Worm (Caenorhabditis elegans) whole organism, L1 larva: ENCODE measurements around the gene D2096.13.

ENCODE experiments used
- C04F5.9 ChIP-seq: sonication (generic microtip); optimal IDR thresholded peaks from 2 replicates; lab custom pipeline; 2016; ENCODE audit warnings: missing genetic modification characterization, missing compliant biosample characterization
- aha-1 ChIP-seq: fragments of 150-350 bp; optimal IDR thresholded peaks from 2 replicates; lab custom pipeline; 2014; ENCODE audit warnings: missing biosample characterization, missing genetic modification characterization
- aly-2 ChIP-seq: fragments of 150-350 bp; optimal IDR thresholded peaks from 2 replicates; lab custom pipeline; 2014; ENCODE audit warnings: missing biosample characterization, missing genetic modification characterization
- blmp-1 ChIP-seq: fragments of 150-350 bp; optimal IDR thresholded peaks from 2 replicates; lab custom pipeline; 2014; ENCODE audit warnings: missing biosample characterization, missing genetic modification characterization
- efl-1 ChIP-seq, 4 experiments: fragments of 150-350 bp; optimal IDR thresholded peaks in 3 of 4; peaks in 1 of 4; 1 replicate in 1 of 4; 2 replicates in 3 of 4; lab custom pipeline; 2014; ENCODE audit warnings: missing biosample characterization in 2 of 4, missing genetic modification characterization in 2 of 4, missing genetic modification reagents in 2 of 4
- efl-3 ChIP-seq: fragments of 200-800 bp; sonication (Bioruptor generic); optimal IDR thresholded peaks from 2 replicates; lab custom pipeline; 2018; ENCODE audit warnings: mild to moderate bottlenecking, missing genetic modification characterization, missing compliant biosample characterization
- egl-13 ChIP-seq: sonication (generic microtip); optimal IDR thresholded peaks from 2 replicates; lab custom pipeline; 2016; ENCODE audit warnings: missing genotype, missing genetic modification reagents, missing genetic modification characterization, missing compliant biosample characterization
- egl-27 ChIP-seq, 2 experiments: fragments of 150-350 bp in 1 of 2; sonication (generic microtip); optimal IDR thresholded peaks; 3 replicates each; lab custom pipeline; 2017 to 2018; ENCODE audit warnings: missing biosample characterization in 2 of 2, missing genetic modification characterization in 2 of 2, missing genetic modification reagents in 2 of 2
- elt-2 ChIP-seq: sonication (generic microtip); optimal IDR thresholded peaks from 2 replicates; lab custom pipeline; 2016; ENCODE audit warnings: missing genetic modification characterization, mild to moderate bottlenecking, inconsistent platforms, missing compliant biosample characterization, missing genetic modification reagents
- elt-3 ChIP-seq, 6 experiments: fragments of 150-350 bp in 1 of 6; sonication (generic microtip); optimal IDR thresholded peaks; 2 replicates each; lab custom pipeline; 2017 to 2018; ENCODE audit warnings: missing biosample characterization in 6 of 6, missing genetic modification characterization in 6 of 6, inconsistent platforms in 1 of 6
- hpl-2 ChIP-seq: fragments of 150-350 bp; optimal IDR thresholded peaks from 2 replicates; lab custom pipeline; 2014; ENCODE audit warnings: missing biosample characterization, missing genetic modification reagents, missing genetic modification characterization
- lin-13 ChIP-seq: fragments of 150-350 bp; optimal IDR thresholded peaks from 2 replicates; lab custom pipeline; 2014; ENCODE audit warnings: missing biosample characterization, missing genetic modification reagents, missing genetic modification characterization
- lin-14 ChIP-seq: fragments of 200-800 bp; sonication (Bioruptor generic); optimal IDR thresholded peaks from 2 replicates; lab custom pipeline; 2018; ENCODE audit warnings: mild to moderate bottlenecking, missing genetic modification characterization, moderate library complexity, missing compliant biosample characterization
- lin-35 ChIP-seq, 2 experiments: fragments of 150-350 bp; optimal IDR thresholded peaks; 2 replicates each; lab custom pipeline; 2014; ENCODE audit warnings: missing biosample characterization in 2 of 2, missing genetic modification characterization in 2 of 2, missing genetic modification reagents in 2 of 2
- nhr-19 ChIP-seq: fragments of 200-800 bp; sonication (Bioruptor generic); conservative IDR thresholded peaks from 2 replicates; pipeline ENCODE4 v1.3.6; 2022; ENCODE audit warnings: missing genetic modification characterization, missing compliant biosample characterization
- snpc-4 ChIP-seq: fragments of 150-350 bp; optimal IDR thresholded peaks from 2 replicates; lab custom pipeline; 2014; ENCODE audit warnings: missing biosample characterization, missing genetic modification characterization
- unc-86 ChIP-seq: sonication (generic microtip); optimal IDR thresholded peaks from 2 replicates; lab custom pipeline; 2016; ENCODE audit warnings: missing genetic modification characterization, missing compliant biosample characterization
- unc-98 ChIP-seq: fragments of 200-800 bp; sonication (Bioruptor generic); IDR thresholded peaks from 2 replicates; pipeline ENCODE4 v1.3.6; 2022; ENCODE audit warnings: missing genetic modification characterization, missing compliant biosample characterization
- ztf-11 ChIP-seq, 2 experiments: sonication (generic microtip); optimal IDR thresholded peaks; 2 replicates each; lab custom pipeline; 2016 to 2017; ENCODE audit warnings: missing genetic modification characterization in 2 of 2, missing biosample characterization in 1 of 2, missing compliant biosample characterization in 1 of 2

Gene D2096.13

ce11 chrIV:8318799-8319198, 39.6 kb downstream of the D2096.13 start (continued):
- TF ChIP-seq snpc-4 (tag; lab: Kevin White, UChicago) (no peak), efl-3 (no peak), aha-1 (tag; lab: Kevin White, UChicago) (no peak), ztf-11 (tag; optimal IDR thresholded peaks at IDR 0.05; lab: Kevin White, UChicago) (no peak), aly-2 (tag; lab: Kevin White, UChicago) (no peak), nhr-19 (GFP tag; lab: Robert Waterston, UW) (no peak), hpl-2 (GFP tag; lab: Kevin White, UChicago) (no peak)

DNA sequence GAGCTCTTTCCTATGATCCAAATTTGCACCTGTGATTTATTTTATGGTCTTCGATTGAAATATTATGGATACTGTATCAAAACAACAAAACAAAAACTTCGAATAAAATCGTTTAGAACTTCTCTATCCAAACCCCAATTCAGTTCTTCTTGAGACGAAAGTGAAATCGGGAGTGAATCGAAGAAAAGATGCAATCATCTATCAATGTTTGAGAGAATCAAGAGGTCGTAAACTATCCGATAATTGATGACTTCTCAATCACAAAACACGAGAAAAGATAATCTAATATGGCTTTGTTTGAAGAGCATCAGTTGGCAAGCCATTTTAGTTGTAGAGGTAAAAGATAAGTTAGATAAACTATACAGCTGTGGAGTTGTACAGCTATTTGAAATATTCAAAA, 40.6 kb downstream of the D2096.13 start:
- TF ChIP-seq unc-86 (tag; lab: Kevin White, UChicago) (no peak), lin-13 (no peak), blmp-1 (peak; percentile 97), egl-27 (tag; optimal IDR thresholded peaks at IDR 0.05; lab: Kevin White, UChicago) (no peak), lin-35 (GFP tag; optimal IDR thresholded peaks at IDR 0.05; lab: Kevin White, UChicago) (no peak), lin-14 (GFP tag; lab: Kevin White, UChicago) (peak; percentile 39), C04F5.9 (tag; lab: Kevin White, UChicago) (no peak), elt-3 (tag; optimal IDR thresholded peaks at IDR 0.05; lab: Kevin White, UChicago) (peak in 2 of 6 experiments; percentile 5 to 13), unc-98 (GFP tag; lab: Robert Waterston, UW) (no peak)

- TF ChIP-seq egl-13 (no peak), blmp-1 (peak; percentile 84), lin-14 (GFP tag; lab: Kevin White, UChicago) (no peak)
- TF ChIP-seq, all 84 proteins: peak for 1
These were observed 45.5 kb downstream of the D2096.13 start, which contains the start of gene F35H10.10 for ce11 chrIV:8312846-8313245. Gene F35H10.10 (minus strand): TSS chrIV:8312946.

- TF ChIP-seq efl-1 (optimal IDR thresholded peaks at IDR 0.05; lab: Kevin White, UChicago) (no peak), efl-1 (GFP tag; optimal IDR thresholded peaks at IDR 0.05 in 1 of 2; lab: Kevin White, UChicago) (peak in 1 of 2 experiments; percentile 56), elt-2 (tag; lab: Kevin White, UChicago) (no peak), unc-86 (tag; lab: Kevin White, UChicago) (no peak)
- TF ChIP-seq, all 84 proteins: peak for 1
These were observed 46.3 kb downstream of the D2096.13 start for ce11 chrIV:8312105-8312504.
